Worm (Caenorhabditis elegans) whole organism, L1 larva: ENCODE results near the gene C03B1.2.
A peak's percentile ranks its signal among the peaks of the same experiment; 100 is the strongest.

ENCODE experiments used
- C34B4.2 ChIP-seq: sonication (generic microtip); optimal IDR thresholded peaks from 2 replicates; lab custom pipeline; 2017; ENCODE audit warnings: mild to moderate bottlenecking, missing genetic modification characterization, missing compliant biosample characterization
- Y116A8C.19 ChIP-seq: sonication (generic microtip); optimal IDR thresholded peaks from 2 replicates; lab custom pipeline; 2016; ENCODE audit warnings: missing compliant biosample characterization, missing genetic modification characterization, borderline replicate concordance
- alr-1 ChIP-seq: fragments of 200-800 bp; sonication (Bioruptor generic); optimal IDR thresholded peaks from 2 replicates; lab custom pipeline; 2018; ENCODE audit warnings: borderline replicate concordance, mild to moderate bottlenecking, missing genetic modification characterization, missing compliant biosample characterization
- ama-1 ChIP-seq: fragments of 150-350 bp; optimal IDR thresholded peaks from 2 replicates; lab custom pipeline; 2014
- ceh-8 ChIP-seq: fragments of 200-800 bp; sonication (Bioruptor generic); optimal IDR thresholded peaks from 2 replicates; lab custom pipeline; 2018; ENCODE audit warnings: mild to moderate bottlenecking, missing genetic modification characterization, moderate library complexity, missing compliant biosample characterization
- ceh-82 ChIP-seq, 3 experiments: fragments of 150-350 bp in 1 of 3; sonication (generic microtip) in 2 of 3; optimal IDR thresholded peaks; 2 replicates each; lab custom pipeline; 2014 to 2017; ENCODE audit warnings: missing biosample characterization in 3 of 3, missing genetic modification characterization in 3 of 3
- ces-1 ChIP-seq: fragments of 150-350 bp; optimal IDR thresholded peaks from 2 replicates; lab custom pipeline; 2014; ENCODE audit warnings: missing biosample characterization, missing genetic modification reagents, missing genetic modification characterization
- dpl-1 ChIP-seq, 3 experiments: fragments of 150-350 bp in 2 of 3; sonication (generic microtip) in 1 of 3; optimal IDR thresholded peaks; 2 replicates each; lab custom pipeline; 2014 to 2017; ENCODE audit warnings: missing biosample characterization in 3 of 3, missing genetic modification characterization in 3 of 3, missing genetic modification reagents in 3 of 3
- dsc-1 ChIP-seq: sonication (generic microtip); optimal IDR thresholded peaks from 2 replicates; lab custom pipeline; 2016; ENCODE audit warnings: mild to moderate bottlenecking, missing genetic modification characterization, missing compliant biosample characterization
- efl-1 ChIP-seq, 4 experiments: fragments of 150-350 bp; optimal IDR thresholded peaks in 3 of 4; peaks in 1 of 4; 1 replicate in 1 of 4; 2 replicates in 3 of 4; lab custom pipeline; 2014; ENCODE audit warnings: missing biosample characterization in 2 of 4, missing genetic modification characterization in 2 of 4, missing genetic modification reagents in 2 of 4
- elt-2 ChIP-seq: sonication (generic microtip); optimal IDR thresholded peaks from 2 replicates; lab custom pipeline; 2016; ENCODE audit warnings: missing genetic modification characterization, mild to moderate bottlenecking, inconsistent platforms, missing compliant biosample characterization, missing genetic modification reagents
- elt-3 ChIP-seq, 6 experiments: fragments of 150-350 bp in 1 of 6; sonication (generic microtip); optimal IDR thresholded peaks; 2 replicates each; lab custom pipeline; 2017 to 2018; ENCODE audit warnings: missing biosample characterization in 6 of 6, missing genetic modification characterization in 6 of 6, inconsistent platforms in 1 of 6
- fkh-4 ChIP-seq: sonication (generic microtip); optimal IDR thresholded peaks from 2 replicates; lab custom pipeline; 2016; ENCODE audit warnings: missing compliant biosample characterization, missing genetic modification characterization, borderline replicate concordance
- fkh-8 ChIP-seq: sonication (generic microtip); optimal IDR thresholded peaks from 2 replicates; lab custom pipeline; 2016; ENCODE audit warnings: mild to moderate bottlenecking, missing genetic modification characterization, missing compliant biosample characterization
- hlh-17 ChIP-seq: fragments of 200-800 bp; sonication (Bioruptor generic); optimal IDR thresholded peaks from 2 replicates; lab custom pipeline; 2018; ENCODE audit warnings: missing genetic modification characterization, mild to moderate bottlenecking, missing compliant biosample characterization, moderate library complexity, borderline replicate concordance
- hpl-2 ChIP-seq: fragments of 150-350 bp; optimal IDR thresholded peaks from 2 replicates; lab custom pipeline; 2014; ENCODE audit warnings: missing biosample characterization, missing genetic modification reagents, missing genetic modification characterization
- lin-13 ChIP-seq: fragments of 150-350 bp; optimal IDR thresholded peaks from 2 replicates; lab custom pipeline; 2014; ENCODE audit warnings: missing biosample characterization, missing genetic modification reagents, missing genetic modification characterization
- lin-14 ChIP-seq: fragments of 200-800 bp; sonication (Bioruptor generic); optimal IDR thresholded peaks from 2 replicates; lab custom pipeline; 2018; ENCODE audit warnings: mild to moderate bottlenecking, missing genetic modification characterization, moderate library complexity, missing compliant biosample characterization
- lin-15B ChIP-seq: fragments of 150-350 bp; sonication (generic microtip); optimal IDR thresholded peaks from 3 replicates; lab custom pipeline; 2014; ENCODE audit warnings: missing biosample characterization, missing genetic modification characterization
- lsy-2 ChIP-seq, 2 experiments: fragments of 150-350 bp; optimal IDR thresholded peaks; 2 replicates each; lab custom pipeline; 2014; ENCODE audit warnings: missing biosample characterization in 2 of 2, missing genetic modification characterization in 2 of 2
- mab-9 ChIP-seq: fragments of 200-800 bp; sonication (Bioruptor generic); IDR thresholded peaks from 2 replicates; pipeline ENCODE4 v1.3.6; 2022; ENCODE audit warnings: missing genetic modification reagents, missing genetic modification characterization, missing compliant biosample characterization
- mdl-1 ChIP-seq, 2 experiments: fragments of 150-350 bp; optimal IDR thresholded peaks; 2 replicates each; lab custom pipeline; 2014 to 2017; ENCODE audit warnings: missing biosample characterization in 2 of 2, missing genetic modification characterization in 2 of 2, inconsistent platforms in 1 of 2
- nhr-12 ChIP-seq: sonication (generic microtip); optimal IDR thresholded peaks from 2 replicates; lab custom pipeline; 2017; ENCODE audit warnings: missing biosample characterization, missing genetic modification characterization
- nhr-20 ChIP-seq: sonication (generic microtip); optimal IDR thresholded peaks from 2 replicates; lab custom pipeline; 2016; ENCODE audit warnings: mild to moderate bottlenecking, missing genetic modification characterization, missing compliant biosample characterization
- nhr-28 ChIP-seq: fragments of 150-350 bp; optimal IDR thresholded peaks from 2 replicates; lab custom pipeline; 2014; ENCODE audit warnings: missing biosample characterization, missing genetic modification characterization
- nhr-47 ChIP-seq: sonication (generic microtip); optimal IDR thresholded peaks from 2 replicates; lab custom pipeline; 2016; ENCODE audit warnings: mild to moderate bottlenecking, missing genetic modification characterization, moderate library complexity, missing compliant biosample characterization
- nhr-71 ChIP-seq: sonication (generic microtip); optimal IDR thresholded peaks from 2 replicates; lab custom pipeline; 2016; ENCODE audit warnings: mild to moderate bottlenecking, missing genetic modification characterization, moderate library complexity, missing compliant biosample characterization
- nhr-76 ChIP-seq: sonication (generic microtip); optimal IDR thresholded peaks from 2 replicates; lab custom pipeline; 2017; ENCODE audit warnings: missing biosample characterization, missing genetic modification characterization
- nhr-84 ChIP-seq: sonication (generic microtip); optimal IDR thresholded peaks from 2 replicates; lab custom pipeline; 2017; ENCODE audit warnings: missing biosample characterization, missing genetic modification characterization
- nhr-90 ChIP-seq: sonication (generic microtip); optimal IDR thresholded peaks from 2 replicates; lab custom pipeline; 2016; ENCODE audit warnings: mild to moderate bottlenecking, missing genetic modification characterization, missing compliant biosample characterization; ENCODE audit not compliant: poor library complexity
- pag-3 ChIP-seq: sonication (generic microtip); optimal IDR thresholded peaks from 2 replicates; lab custom pipeline; 2017; ENCODE audit warnings: missing genetic modification characterization, mild to moderate bottlenecking, missing compliant biosample characterization, antibody characterized with exemption, borderline replicate concordance; ENCODE audit not compliant: insufficient read depth
- pqm-1 ChIP-seq: sonication (generic microtip); optimal IDR thresholded peaks from 3 replicates; lab custom pipeline; 2017; ENCODE audit warnings: missing biosample characterization, missing genetic modification characterization
- rnt-1 ChIP-seq: sonication (generic microtip); optimal IDR thresholded peaks from 2 replicates; lab custom pipeline; 2016; ENCODE audit warnings: mild to moderate bottlenecking, missing genetic modification characterization, moderate library complexity, missing compliant biosample characterization
- snpc-4 ChIP-seq: fragments of 150-350 bp; optimal IDR thresholded peaks from 2 replicates; lab custom pipeline; 2014; ENCODE audit warnings: missing biosample characterization, missing genetic modification characterization
- sox-4 ChIP-seq: sonication (generic microtip); optimal IDR thresholded peaks from 2 replicates; lab custom pipeline; 2016; ENCODE audit warnings: missing genetic modification characterization, missing compliant biosample characterization
- sup-37 ChIP-seq: fragments of 200-800 bp; sonication (Bioruptor generic); optimal IDR thresholded peaks from 2 replicates; lab custom pipeline; 2018; ENCODE audit warnings: mild to moderate bottlenecking, missing genetic modification characterization, missing compliant biosample characterization
- swsn-7 ChIP-seq: sonication (generic microtip); optimal IDR thresholded peaks from 2 replicates; lab custom pipeline; 2016; ENCODE audit warnings: missing genetic modification characterization, missing compliant biosample characterization
- tbx-2 ChIP-seq: sonication (generic microtip); optimal IDR thresholded peaks from 2 replicates; lab custom pipeline; 2016; ENCODE audit warnings: missing genetic modification characterization, missing compliant biosample characterization
- unc-62 ChIP-seq: fragments of 150-350 bp; optimal IDR thresholded peaks from 2 replicates; lab custom pipeline; 2014; ENCODE audit warnings: missing biosample characterization, missing genetic modification reagents, missing genetic modification characterization
- xbp-1 ChIP-seq: sonication (generic microtip); optimal IDR thresholded peaks from 2 replicates; lab custom pipeline; 2016; ENCODE audit warnings: missing genetic modification characterization, missing compliant biosample characterization
- ztf-11 ChIP-seq, 2 experiments: sonication (generic microtip); optimal IDR thresholded peaks; 2 replicates each; lab custom pipeline; 2016 to 2017; ENCODE audit warnings: missing genetic modification characterization in 2 of 2, missing biosample characterization in 1 of 2, missing compliant biosample characterization in 1 of 2
- ztf-4 ChIP-seq: fragments of 150-350 bp; optimal IDR thresholded peaks from 2 replicates; lab custom pipeline; 2014; ENCODE audit warnings: missing biosample characterization, missing genetic modification characterization

C03B1.2 gene

ce11 chrX:6353763-6354162 is 16.1 kb upstream of the C03B1.2 start:
- TF ChIP-seq sox-4 (tag; lab: Kevin White, UChicago) (peak; percentile 43), xbp-1 (tag; lab: Kevin White, UChicago) (peak; percentile 15), nhr-71 (tag; lab: Kevin White, UChicago) (peak; percentile 51), rnt-1 (no peak), fkh-8 (tag; lab: Kevin White, UChicago) (peak; percentile 78), nhr-20 (tag; lab: Kevin White, UChicago) (peak; percentile 3), ceh-82 (tag; optimal IDR thresholded peaks at IDR 0.05; lab: Kevin White, UChicago) (no peak), ceh-8 (peak; percentile 60)

ce11 chrX:6355030-6355635 is 14.7 kb upstream of the C03B1.2 start, which contains the start of gene C03B1.5:
Gene C03B1.5 (plus strand): TSS chrX:6355585.
- TF ChIP-seq elt-2 (peak; percentile 15), efl-1 (optimal IDR thresholded peaks at IDR 0.05; lab: Kevin White, UChicago) (no peak), efl-1 (GFP tag; optimal IDR thresholded peaks at IDR 0.05 in 1 of 2; lab: Kevin White, UChicago) (peak in 1 of 2 experiments; percentile 91), nhr-84 (tag; lab: Kevin White, UChicago) (no peak)

DNA sequence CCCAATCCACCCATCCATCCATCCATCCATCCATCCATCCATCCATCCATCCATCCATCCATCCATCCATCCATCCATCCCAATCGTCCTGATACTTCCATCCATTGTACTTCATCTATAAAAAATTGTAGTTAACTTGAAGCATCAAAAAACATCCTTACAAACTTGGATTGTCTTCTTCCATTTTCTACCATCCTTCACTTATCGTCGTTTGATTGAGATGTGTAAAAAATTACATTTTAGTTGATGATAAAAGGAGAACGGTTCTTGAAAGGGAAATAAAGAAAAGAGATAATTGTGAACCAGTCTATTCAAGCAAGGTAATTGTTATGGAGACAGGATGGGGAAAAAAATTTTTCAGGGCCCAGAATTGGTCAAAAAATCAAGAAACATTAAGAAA is 12.0 kb upstream of the C03B1.2 start, which contains the start of gene C03B1.10:
Gene C03B1.10, minus strand, starts transcription at position 101 of the 400 bp plus-strand sequence.
- TF ChIP-seq Y116A8C.19 = no peak
- TF ChIP-seq nhr-76 (tag; lab: Kevin White, UChicago) = no peak
- no peak for TF ChIP-seq nhr-28 (tag; lab: Kevin White, UChicago)
- TF ChIP-seq C34B4.2 (tag; lab: Kevin White, UChicago) = no peak
- TF ChIP-seq swsn-7 = no peak
- TF ChIP-seq elt-2 = no peak
- no peak for TF ChIP-seq ceh-8
- no peak for TF ChIP-seq dpl-1 (GFP tag; optimal IDR thresholded peaks at IDR 0.05; lab: Kevin White, UChicago)
- no peak for TF ChIP-seq pag-3 (tag; lab: Kevin White, UChicago)
- no peak for TF ChIP-seq xbp-1 (tag; lab: Kevin White, UChicago)
- no peak for TF ChIP-seq pqm-1 (tag; lab: Kevin White, UChicago)
- TF ChIP-seq mdl-1 (tag; optimal IDR thresholded peaks at IDR 0.05; lab: Kevin White, UChicago) = no peak
- TF ChIP-seq lin-15B (tag; lab: Kevin White, UChicago) = no peak
- TF ChIP-seq ces-1 (GFP tag; lab: Kevin White, UChicago) = no peak
- no peak for TF ChIP-seq hlh-17 (GFP tag; lab: Kevin White, UChicago)
- TF ChIP-seq elt-3 (tag; optimal IDR thresholded peaks at IDR 0.05; lab: Kevin White, UChicago) = no peak
- TF ChIP-seq nhr-12 = no peak

- TF ChIP-seq lsy-2 (tag; optimal IDR thresholded peaks at IDR 0.05; lab: Kevin White, UChicago) (no peak), alr-1 (tag; lab: Kevin White, UChicago) (no peak), hpl-2 (GFP tag; lab: Kevin White, UChicago) (no peak)
Measured at ce11 chrX:6360077-6360476, 9.7 kb upstream of the C03B1.2 start.

ce11 chrX:6360658-6361057 is 9.2 kb upstream of the C03B1.2 start, which contains the start of gene C03B1.14:
Gene C03B1.14 (minus strand): TSS chrX:6360758.
- no peak for TF ChIP-seq ama-1 (lab: Kevin White, UChicago)
- TF ChIP-seq nhr-90 = no peak
- no peak for TF ChIP-seq dsc-1 (tag; lab: Kevin White, UChicago)
- TF ChIP-seq xbp-1 (tag; lab: Kevin White, UChicago) = no peak
- TF ChIP-seq ceh-82 (tag; optimal IDR thresholded peaks at IDR 0.05; lab: Kevin White, UChicago) = no peak
- TF ChIP-seq ztf-4 = no peak
- TF ChIP-seq lin-13 (GFP tag; lab: Kevin White, UChicago) = no peak
- TF ChIP-seq unc-62 (GFP tag; lab: Kevin White, UChicago) = no peak
- TF ChIP-seq snpc-4 (tag; lab: Kevin White, UChicago) = no peak
- TF ChIP-seq fkh-4 = no peak
- no peak for TF ChIP-seq dpl-1 (GFP tag; optimal IDR thresholded peaks at IDR 0.05; lab: Kevin White, UChicago)
- TF ChIP-seq lin-14 (GFP tag; lab: Kevin White, UChicago) = no peak
- TF ChIP-seq efl-1 (optimal IDR thresholded peaks at IDR 0.05; lab: Kevin White, UChicago) = no peak
- no peak for TF ChIP-seq efl-1 (GFP tag; optimal IDR thresholded peaks at IDR 0.05 in 1 of 2; lab: Kevin White, UChicago)
- no peak for TF ChIP-seq ztf-11 (tag; optimal IDR thresholded peaks at IDR 0.05; lab: Kevin White, UChicago)
- no peak for TF ChIP-seq nhr-47 (tag; lab: Kevin White, UChicago)
- TF ChIP-seq swsn-7 = no peak
- no peak for TF ChIP-seq sup-37 (GFP tag; lab: Kevin White, UChicago)
- TF ChIP-seq tbx-2 (tag; lab: Kevin White, UChicago) = no peak
- TF ChIP-seq mab-9 (GFP tag; lab: Robert Waterston, UW) = no peak
